Worm (Caenorhabditis elegans) whole organism, L4 larva: Measurements from ENCODE around the gene eef-1G.

ENCODE experiments used
- daf-16 ChIP-seq, 3 experiments: sonication (generic microtip); optimal IDR thresholded peaks; 2 replicates each; lab custom pipeline; 2016 to 2017; ENCODE audit warnings: missing genetic modification characterization in 3 of 3, missing genetic modification reagents in 3 of 3, mild to moderate bottlenecking in 2 of 3, missing compliant biosample characterization in 2 of 3, missing biosample characterization in 1 of 3, moderate library complexity in 1 of 3
- dmd-8 ChIP-seq: fragments of 200-800 bp; sonication (Bioruptor generic); IDR thresholded peaks from 2 replicates; pipeline ENCODE4 v1.3.6; 2022; ENCODE audit warnings: missing genetic modification characterization, missing compliant biosample characterization
- dmd-9 ChIP-seq: fragments of 200-800 bp; sonication (Bioruptor generic); IDR thresholded peaks from 2 replicates; pipeline ENCODE4 v1.3.6; 2022; ENCODE audit warnings: missing genetic modification reagents, missing genetic modification characterization, missing compliant biosample characterization
- fos-1 ChIP-seq: fragments of 150-350 bp; optimal IDR thresholded peaks from 2 replicates; lab custom pipeline; 2014; ENCODE audit warnings: missing biosample characterization, missing genetic modification characterization
- lin-13 ChIP-seq: fragments of 150-350 bp; optimal IDR thresholded peaks from 2 replicates; lab custom pipeline; 2014; ENCODE audit warnings: missing biosample characterization, missing genetic modification reagents, missing genetic modification characterization
- lin-39 ChIP-seq: fragments of 150-350 bp; optimal IDR thresholded peaks from 2 replicates; lab custom pipeline; 2014; ENCODE audit warnings: missing biosample characterization, missing genetic modification reagents, missing genetic modification characterization
- mdl-1 ChIP-seq, 2 experiments: fragments of 150-350 bp in 1 of 2; sonication (generic microtip) in 1 of 2; optimal IDR thresholded peaks; 2 replicates each; lab custom pipeline; 2014 to 2017; ENCODE audit warnings: missing biosample characterization in 2 of 2, missing genetic modification characterization in 2 of 2
- nhr-11 ChIP-seq: fragments of 150-350 bp; optimal IDR thresholded peaks from 2 replicates; lab custom pipeline; 2014; ENCODE audit warnings: missing biosample characterization, missing genetic modification characterization
- nhr-237 ChIP-seq: sonication (generic microtip); optimal IDR thresholded peaks from 2 replicates; lab custom pipeline; 2017; ENCODE audit warnings: missing biosample characterization, missing genetic modification characterization
- unc-130 ChIP-seq: sonication (generic microtip); optimal IDR thresholded peaks from 2 replicates; lab custom pipeline; 2016; ENCODE audit warnings: missing genetic modification reagents, missing genetic modification characterization, missing compliant biosample characterization
- zag-1 ChIP-seq: fragments of 150-350 bp; optimal IDR thresholded peaks from 2 replicates; lab custom pipeline; 2014; ENCODE audit warnings: missing biosample characterization, missing genetic modification characterization

DNA sequence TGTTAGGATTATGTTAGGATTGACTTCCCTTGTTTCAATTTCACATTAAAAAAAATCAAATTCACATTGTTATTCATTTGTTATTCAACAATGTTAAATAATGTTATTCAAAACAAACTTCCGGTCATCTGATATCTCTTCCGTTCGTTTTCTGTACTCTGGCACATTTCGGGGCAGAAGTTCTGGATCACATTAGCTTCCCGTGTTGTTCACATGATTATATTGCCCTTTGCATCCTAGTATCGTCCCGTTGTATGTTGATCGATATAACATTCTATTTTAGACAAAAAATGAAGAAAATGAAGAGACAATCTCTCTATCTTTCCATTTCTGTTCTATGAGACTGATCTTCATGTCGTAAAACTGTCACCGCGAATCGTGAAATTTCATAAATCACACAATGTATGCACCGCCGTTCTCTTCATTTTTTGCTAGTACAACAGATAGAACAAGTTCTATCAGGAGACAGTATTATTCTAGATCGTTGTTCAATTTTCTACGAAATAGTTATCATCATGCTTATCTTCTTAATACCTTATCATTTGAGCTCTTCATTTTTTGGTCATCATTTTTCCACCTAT is 25.4 kb upstream of the eef-1G start:
- no peak for TF ChIP-seq lin-13 (GFP tag; lab: Kevin White, UChicago)
- TF ChIP-seq dmd-9, result no peak
- TF ChIP-seq lin-39 (tag; lab: Kevin White, UChicago), result no peak
- no peak for TF ChIP-seq daf-16 (GFP tag; optimal IDR thresholded peaks at IDR 0.05; lab: Kevin White, UChicago)
- TF ChIP-seq daf-16 (tag; optimal IDR thresholded peaks at IDR 0.05; lab: Kevin White, UChicago), result no peak
- no peak for TF ChIP-seq unc-130 (GFP tag; lab: Kevin White, UChicago)
- TF ChIP-seq nhr-11 (tag; lab: Kevin White, UChicago), result no peak
- TF ChIP-seq mdl-1 (tag; optimal IDR thresholded peaks at IDR 0.05; lab: Kevin White, UChicago), result no peak
- TF ChIP-seq zag-1 (tag; lab: Kevin White, UChicago), result no peak
- TF ChIP-seq fos-1 (tag; lab: Kevin White, UChicago), result no peak
- no peak for TF ChIP-seq nhr-237 (tag; lab: Kevin White, UChicago)
- no peak for TF ChIP-seq dmd-8 (GFP tag; lab: Robert Waterston, UW)
